Worm (Caenorhabditis elegans) whole organism, L3 larva: ENCODE results near the gene C47E8.3.
A peak's percentile ranks its signal among the peaks of the same experiment; 100 is the strongest.

ENCODE experiments used
- ZK546.5 ChIP-seq: sonication (generic microtip); optimal IDR thresholded peaks from 2 replicates; lab custom pipeline; 2017; ENCODE audit warnings: missing biosample characterization, missing genetic modification characterization
- aly-2 ChIP-seq: fragments of 150-350 bp; optimal IDR thresholded peaks from 2 replicates; lab custom pipeline; 2014; ENCODE audit warnings: missing biosample characterization, missing genetic modification characterization
- ama-1 ChIP-seq: fragments of 150-350 bp; optimal IDR thresholded peaks from 2 replicates; lab custom pipeline; 2018
- ceh-16 ChIP-seq: sonication (generic microtip); optimal IDR thresholded peaks from 2 replicates; lab custom pipeline; 2017; ENCODE audit warnings: missing biosample characterization, missing genetic modification characterization
- ceh-82 ChIP-seq: fragments of 150-350 bp; optimal IDR thresholded peaks from 2 replicates; lab custom pipeline; 2014; ENCODE audit warnings: missing biosample characterization, missing genetic modification characterization
- ceh-9 ChIP-seq: sonication (generic microtip); optimal IDR thresholded peaks from 2 replicates; lab custom pipeline; 2018; ENCODE audit warnings: missing biosample characterization, missing genetic modification characterization
- daf-12 ChIP-seq: fragments of 150-350 bp; optimal IDR thresholded peaks from 2 replicates; lab custom pipeline; 2014; ENCODE audit warnings: missing biosample characterization, missing genetic modification reagents, missing genetic modification characterization
- egl-27 ChIP-seq: sonication (generic microtip); optimal IDR thresholded peaks from 4 replicates; lab custom pipeline; 2017; ENCODE audit warnings: missing biosample characterization, missing genetic modification reagents, missing genetic modification characterization
- egl-5 ChIP-seq: fragments of 150-350 bp; optimal IDR thresholded peaks from 2 replicates; lab custom pipeline; 2017; ENCODE audit warnings: missing biosample characterization, missing genetic modification reagents, missing genetic modification characterization, inconsistent platforms
- elt-2 ChIP-seq: sonication (generic microtip); optimal IDR thresholded peaks from 2 replicates; lab custom pipeline; 2016; ENCODE audit warnings: missing genetic modification reagents, mild to moderate bottlenecking, missing genetic modification characterization, missing compliant biosample characterization
- elt-3 ChIP-seq, 3 experiments: fragments of 150-350 bp in 1 of 3; sonication (generic microtip) in 2 of 3; optimal IDR thresholded peaks; 2 replicates in 2 of 3; 4 replicates in 1 of 3; lab custom pipeline; 2014 to 2017; ENCODE audit warnings: missing biosample characterization in 3 of 3, missing genetic modification characterization in 3 of 3
- eor-1 ChIP-seq, 2 experiments: fragments of 150-350 bp; optimal IDR thresholded peaks; 2 replicates each; lab custom pipeline; 2014 to 2018; ENCODE audit warnings: missing biosample characterization in 2 of 2, missing genetic modification characterization in 2 of 2
- hmg-11 ChIP-seq: sonication (generic microtip); optimal IDR thresholded peaks from 2 replicates; lab custom pipeline; 2016; ENCODE audit warnings: missing genetic modification characterization, missing compliant biosample characterization
- lin-39 ChIP-seq: fragments of 150-350 bp; optimal IDR thresholded peaks from 2 replicates; lab custom pipeline; 2018; ENCODE audit warnings: missing biosample characterization, missing genetic modification reagents, missing genetic modification characterization
- mdl-1 ChIP-seq: fragments of 150-350 bp; optimal IDR thresholded peaks from 2 replicates; lab custom pipeline; 2014; ENCODE audit warnings: missing biosample characterization, missing genetic modification characterization
- mml-1 ChIP-seq: fragments of 150-350 bp; sonication (generic microtip); optimal IDR thresholded peaks from 3 replicates; lab custom pipeline; 2014; ENCODE audit warnings: missing biosample characterization, missing genetic modification characterization
- nhr-11 ChIP-seq: fragments of 150-350 bp; optimal IDR thresholded peaks from 2 replicates; lab custom pipeline; 2014; ENCODE audit warnings: missing biosample characterization, missing genetic modification characterization
- nhr-12 ChIP-seq: fragments of 150-350 bp; optimal IDR thresholded peaks from 2 replicates; lab custom pipeline; 2014; ENCODE audit warnings: missing biosample characterization, missing genetic modification characterization
- nhr-23 ChIP-seq: fragments of 150-350 bp; optimal IDR thresholded peaks from 2 replicates; lab custom pipeline; 2014; ENCODE audit warnings: missing biosample characterization, missing genetic modification reagents, missing genetic modification characterization
- nhr-43 ChIP-seq: sonication (generic microtip); optimal IDR thresholded peaks from 2 replicates; lab custom pipeline; 2016; ENCODE audit warnings: mild to moderate bottlenecking, missing genetic modification characterization, missing compliant biosample characterization; ENCODE audit not compliant: poor library complexity, severe bottlenecking
- nhr-67 ChIP-seq: fragments of 150-350 bp; optimal IDR thresholded peaks from 2 replicates; lab custom pipeline; 2014; ENCODE audit warnings: missing biosample characterization, missing genetic modification characterization
- nhr-76 ChIP-seq: fragments of 150-350 bp; sonication (generic microtip); optimal IDR thresholded peaks from 5 replicates; lab custom pipeline; 2014; ENCODE audit warnings: missing biosample characterization, missing genetic modification characterization
- nhr-77 ChIP-seq: fragments of 150-350 bp; optimal IDR thresholded peaks from 2 replicates; lab custom pipeline; 2014; ENCODE audit warnings: missing biosample characterization, missing genetic modification characterization
- pha-4 ChIP-seq: fragments of 150-350 bp; optimal IDR thresholded peaks from 2 replicates; lab custom pipeline; 2014; ENCODE audit warnings: missing biosample characterization, missing genetic modification reagents, missing genetic modification characterization
- sea-2 ChIP-seq: fragments of 150-350 bp; sonication (generic microtip); optimal IDR thresholded peaks from 4 replicates; lab custom pipeline; 2014; ENCODE audit warnings: missing biosample characterization, missing genetic modification reagents, missing genetic modification characterization
- snpc-4 ChIP-seq: fragments of 150-350 bp; optimal IDR thresholded peaks from 2 replicates; lab custom pipeline; 2014; ENCODE audit warnings: missing biosample characterization, missing genetic modification characterization
- unc-39 ChIP-seq: sonication (generic microtip); optimal IDR thresholded peaks from 4 replicates; lab custom pipeline; 2017; ENCODE audit warnings: missing biosample characterization, missing genetic modification characterization
- ztf-11 ChIP-seq: fragments of 150-350 bp; optimal IDR thresholded peaks from 2 replicates; lab custom pipeline; 2014; ENCODE audit warnings: missing biosample characterization, missing genetic modification characterization
- ztf-4 ChIP-seq: fragments of 150-350 bp; optimal IDR thresholded peaks from 2 replicates; lab custom pipeline; 2014; ENCODE audit warnings: missing biosample characterization, missing genetic modification characterization

Gene C47E8.3

DNA sequence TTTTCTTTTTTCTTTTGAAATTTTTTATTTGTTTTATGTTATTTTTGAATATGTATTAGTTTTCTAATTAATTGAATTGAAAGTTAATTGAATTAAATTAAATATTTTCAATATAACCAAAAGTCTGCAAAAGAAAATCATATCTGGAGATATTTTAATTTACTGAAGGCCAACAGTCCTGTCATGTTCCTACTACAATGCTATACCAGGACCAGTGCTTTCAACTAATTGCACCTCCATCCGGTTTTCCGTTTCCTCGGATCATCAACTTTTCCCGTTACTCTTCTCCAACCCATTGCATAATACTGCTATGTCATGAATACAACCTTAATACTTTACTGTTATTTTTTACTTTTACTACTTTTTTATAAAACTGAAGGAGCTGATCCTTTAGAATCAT lies 32.2 kb downstream of the C47E8.3 start, which contains the start of gene R08A2.5:
R08A2.5 (plus strand) TSS at position 301 of the 400 bp plus-strand sequence.
- TF ChIP-seq eor-1 (tag; optimal IDR thresholded peaks at IDR 0.05; lab: Kevin White, UChicago) (no peak), mdl-1 (tag; lab: Kevin White, UChicago) (no peak), daf-12 (tag; lab: Kevin White, UChicago) (no peak), nhr-23 (tag; lab: Kevin White, UChicago) (no peak), nhr-11 (tag; lab: Kevin White, UChicago) (no peak)

ce11 chrV:14715608-14716007 lies 35.5 kb downstream of the C47E8.3 start, which contains the start of gene R08A2.2:
TSS of gene R08A2.2 (minus strand) at chrV:14715708.
- TF ChIP-seq ztf-11 (tag; lab: Kevin White, UChicago): no peak
- no peak for TF ChIP-seq nhr-11 (tag; lab: Kevin White, UChicago)
- no peak for TF ChIP-seq snpc-4 (tag; lab: Kevin White, UChicago)
- TF ChIP-seq ztf-4 (tag; lab: Kevin White, UChicago): no peak
- TF ChIP-seq nhr-77: no peak

DNA sequence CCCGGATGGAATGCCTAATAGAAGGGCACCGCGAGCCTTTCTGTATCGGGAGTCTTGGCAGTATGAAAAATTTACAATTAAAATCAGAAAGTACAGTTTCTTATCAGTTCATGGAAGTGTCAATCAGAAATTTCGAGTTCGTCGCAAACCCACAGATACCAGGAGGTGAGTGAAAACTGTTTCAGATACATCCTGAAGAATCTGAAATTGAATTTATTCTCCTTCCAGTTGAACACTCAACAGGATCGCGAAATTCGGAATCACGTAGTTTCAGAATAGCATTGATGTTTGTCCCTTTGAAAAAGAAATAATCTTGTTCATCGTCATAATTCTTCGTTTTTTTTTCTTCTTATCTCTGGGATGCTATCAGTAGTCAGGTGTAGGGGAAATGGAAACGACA lies 36.0 kb downstream of the C47E8.3 start, which contains the start of gene fbxa-147:
fbxa-147 (plus strand) TSS at position 386 of the 400 bp plus-strand sequence.
- no peak for TF ChIP-seq snpc-4 (tag; lab: Kevin White, UChicago)
- TF ChIP-seq elt-2 (tag; lab: Kevin White, UChicago): peak; percentile 51
- TF ChIP-seq egl-27 (tag; lab: Kevin White, UChicago): no peak
- TF ChIP-seq ceh-16 (tag; lab: Kevin White, UChicago): no peak

- TF ChIP-seq pha-4 (tag; lab: Kevin White, UChicago): no peak
- TF ChIP-seq daf-12 (tag; lab: Kevin White, UChicago): no peak
- TF ChIP-seq sea-2 (GFP tag; lab: Kevin White, UChicago): no peak
These were observed 39.4 kb downstream of the C47E8.3 start, which contains the start of gene R08A2.1 for ce11 chrV:14719491-14719890. TSS of gene R08A2.1 (minus strand) at chrV:14719591.

DNA sequence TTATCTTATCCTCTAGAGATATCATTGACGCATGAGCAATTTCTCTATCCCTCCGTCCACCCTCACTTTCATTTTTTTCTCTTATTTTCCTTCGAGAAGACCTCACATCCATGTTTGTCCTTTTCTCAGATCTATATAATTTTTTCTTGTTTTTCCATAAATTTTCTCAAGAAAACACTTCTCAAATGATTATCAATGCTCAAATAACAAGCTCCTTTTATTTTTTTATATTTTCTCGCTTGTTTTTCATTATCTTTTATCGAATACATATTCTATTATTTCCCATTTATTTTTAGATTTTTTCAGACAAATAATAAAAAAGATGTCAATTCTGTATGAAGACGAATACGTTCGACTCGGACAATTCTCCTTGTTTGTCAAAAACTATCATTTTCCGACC lies 42.9 kb downstream of the C47E8.3 start, which contains the start of gene R08A2.7:
R08A2.7 (plus strand) TSS at position 301 of the 400 bp plus-strand sequence.
- TF ChIP-seq unc-39 (no peak), mdl-1 (tag; lab: Kevin White, UChicago) (no peak), egl-5 (tag; lab: Kevin White, UChicago) (no peak), ceh-82 (tag; lab: Kevin White, UChicago) (no peak), ceh-9 (tag; lab: Kevin White, UChicago) (no peak), nhr-12 (tag; lab: Kevin White, UChicago) (no peak), mml-1 (no peak), nhr-23 (tag; lab: Kevin White, UChicago) (no peak), hmg-11 (tag; lab: Kevin White, UChicago) (no peak)

DNA sequence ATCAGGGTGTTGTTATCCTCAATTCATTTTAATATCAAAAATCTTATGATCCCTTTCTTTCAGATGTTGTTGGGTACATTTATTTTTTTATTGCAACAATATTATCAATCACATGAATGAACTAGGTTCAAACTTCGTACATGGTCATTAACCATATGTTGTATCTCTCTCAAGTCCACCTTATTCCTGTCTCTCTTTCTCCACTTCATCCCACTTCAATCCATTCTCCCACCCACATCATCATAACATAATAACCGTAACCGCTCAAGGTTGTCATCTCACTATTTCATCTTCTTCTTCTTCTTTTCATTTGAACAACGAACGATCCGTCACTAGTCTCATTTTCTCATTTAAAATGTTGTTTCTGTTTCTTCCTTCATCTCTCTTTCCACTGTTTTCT lies 45.3 kb downstream of the C47E8.3 start:
- TF ChIP-seq nhr-23 (tag; lab: Kevin White, UChicago) (no peak), nhr-43 (tag; lab: Kevin White, UChicago) (peak; percentile 57)

DNA sequence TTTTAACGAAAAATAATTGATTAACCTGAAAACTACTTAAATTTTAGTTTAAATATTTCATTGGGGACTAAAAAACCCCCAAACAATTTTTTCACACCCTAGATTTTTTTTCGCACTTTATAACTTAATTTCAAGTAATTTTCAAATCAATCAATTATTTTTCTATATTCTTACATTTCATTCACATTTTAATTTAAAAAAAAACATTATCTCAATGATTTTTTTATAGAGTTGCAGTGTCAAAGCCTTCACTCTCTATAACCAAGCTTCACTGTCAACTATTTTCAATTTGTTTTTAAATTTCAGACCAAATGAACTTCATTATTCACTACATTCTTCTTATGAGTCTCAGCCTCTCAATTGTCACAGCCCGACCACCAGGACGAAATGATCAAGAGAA lies 46.5 kb downstream of the C47E8.3 start, which contains the start of gene Y50E8A.1:
Y50E8A.1 (plus strand) TSS at position 301 of the 400 bp plus-strand sequence.
- TF ChIP-seq nhr-23 (tag; lab: Kevin White, UChicago): no peak
- TF ChIP-seq ZK546.5 (tag; lab: Kevin White, UChicago): no peak
- no peak for TF ChIP-seq aly-2 (tag; lab: Kevin White, UChicago)
- TF ChIP-seq ama-1 (lab: Kevin White, UChicago): no peak
- TF ChIP-seq nhr-77: no peak
- no peak for TF ChIP-seq ztf-4 (tag; lab: Kevin White, UChicago)
- TF ChIP-seq snpc-4 (tag; lab: Kevin White, UChicago): no peak
- TF ChIP-seq pha-4 (tag; lab: Kevin White, UChicago): no peak
- TF ChIP-seq lin-39 (tag; lab: Kevin White, UChicago): no peak
- TF ChIP-seq elt-3 (tag; optimal IDR thresholded peaks at IDR 0.05; lab: Kevin White, UChicago): no peak
- TF ChIP-seq nhr-67: no peak
- no peak for TF ChIP-seq nhr-76
